Fruit fly (Drosophila melanogaster) whole organism, embryonic: ENCODE measurements around the gene CG31404.

Source experiments
- Atf6 ChIP-seq: fragments of 200-800 bp; sonication (Bioruptor generic); IDR thresholded peaks from 2 replicates; pipeline ENCODE4 v1.3.6; 2022; ENCODE audit warnings: missing biosample characterization, missing genetic modification characterization
- CG10366 ChIP-seq: fragments of 200-800 bp; sonication (Bioruptor generic); IDR thresholded peaks from 2 replicates; pipeline ENCODE4 v1.3.6; 2022; ENCODE audit warnings: missing biosample characterization, missing genetic modification characterization
- CG10543 ChIP-seq: fragments of 200-800 bp; sonication (Bioruptor generic); optimal IDR thresholded peaks from 3 replicates; lab custom pipeline; 2017; ENCODE audit warnings: missing biosample characterization, mild to moderate bottlenecking, missing genetic modification characterization, moderate library complexity
- CG11723 ChIP-seq: fragments of 200-800 bp; sonication (Bioruptor generic); optimal IDR thresholded peaks from 2 replicates; lab custom pipeline; 2017; ENCODE audit warnings: missing biosample characterization, mild to moderate bottlenecking, missing genetic modification characterization
- CG12104 ChIP-seq: fragments of 200-800 bp; sonication (Bioruptor generic); optimal IDR thresholded peaks from 3 replicates; lab custom pipeline; 2016; ENCODE audit warnings: missing biosample characterization, missing genetic modification characterization
- CG13894 ChIP-seq: fragments of 200-800 bp; sonication (Bioruptor generic); optimal IDR thresholded peaks from 3 replicates; lab custom pipeline; 2018; ENCODE audit warnings: missing biosample characterization, mild to moderate bottlenecking, missing genetic modification characterization, moderate library complexity
- CG15011 ChIP-seq: fragments of 200-800 bp; sonication (Bioruptor generic); optimal IDR thresholded peaks from 3 replicates; lab custom pipeline; 2018; ENCODE audit warnings: missing biosample characterization, mild to moderate bottlenecking, missing genetic modification characterization
- CG1529 ChIP-seq: fragments of 200-800 bp; sonication (Bioruptor generic); optimal IDR thresholded peaks from 3 replicates; lab custom pipeline; 2018; ENCODE audit warnings: missing biosample characterization, missing genetic modification characterization
- CG31441 ChIP-seq: fragments of 200-800 bp; sonication (Bioruptor generic); IDR thresholded peaks from 2 replicates; pipeline ENCODE4 v1.3.6; 2022; ENCODE audit warnings: missing biosample characterization, missing genetic modification characterization
- CG32772 ChIP-seq: fragments of 200-800 bp; sonication (Bioruptor generic); IDR thresholded peaks from 2 replicates; pipeline ENCODE4 v1.3.6; 2022; ENCODE audit warnings: missing biosample characterization, missing genetic modification characterization
- CG34224 ChIP-seq: fragments of 200-800 bp; sonication (Bioruptor generic); IDR thresholded peaks from 3 replicates; pipeline ENCODE4 v1.3.6; 2022; ENCODE audit warnings: missing biosample characterization, missing genetic modification characterization; ENCODE audit not compliant: partially characterized antibody
- CG34376 ChIP-seq: fragments of 200-800 bp; sonication (Bioruptor generic); optimal IDR thresholded peaks from 2 replicates; lab custom pipeline; 2018; ENCODE audit warnings: missing biosample characterization, mild to moderate bottlenecking, missing genetic modification characterization
- CG4404 ChIP-seq: fragments of 200-800 bp; sonication (Bioruptor generic); IDR thresholded peaks from 2 replicates; pipeline ENCODE4 v1.3.6; 2022; ENCODE audit warnings: missing biosample characterization, missing genetic modification characterization
- CG6689 ChIP-seq: fragments of 200-800 bp; sonication (Bioruptor generic); IDR thresholded peaks from 2 replicates; pipeline ENCODE4 v1.3.6; 2022; ENCODE audit warnings: missing biosample characterization, missing genetic modification characterization
- CG7271 ChIP-seq: fragments of 200-800 bp; sonication (Bioruptor generic); optimal IDR thresholded peaks from 2 replicates; lab custom pipeline; 2018; ENCODE audit warnings: missing biosample characterization, mild to moderate bottlenecking, missing genetic modification characterization, moderate library complexity
- CG7556 ChIP-seq: fragments of 200-800 bp; sonication (Bioruptor generic); optimal IDR thresholded peaks from 2 replicates; lab custom pipeline; 2017; ENCODE audit warnings: missing biosample characterization, mild to moderate bottlenecking, missing genetic modification characterization
- CG7928 ChIP-seq: fragments of 200-800 bp; sonication (Bioruptor generic); optimal IDR thresholded peaks from 2 replicates; lab custom pipeline; 2017; ENCODE audit warnings: missing biosample characterization, mild to moderate bottlenecking, missing genetic modification characterization
- CG8478 ChIP-seq: fragments of >200 bp; optimal IDR thresholded peaks from 2 replicates; lab custom pipeline; 2018
- CG9727 ChIP-seq: fragments of 200-800 bp; sonication (Bioruptor generic); optimal IDR thresholded peaks from 3 replicates; lab custom pipeline; 2017; ENCODE audit warnings: missing biosample characterization, mild to moderate bottlenecking, missing genetic modification characterization
- D19B ChIP-seq: fragments of 200-800 bp; sonication (Bioruptor generic); optimal IDR thresholded peaks from 2 replicates; lab custom pipeline; 2017; ENCODE audit warnings: missing biosample characterization, mild to moderate bottlenecking, missing genetic modification characterization
- Dll ChIP-seq: fragments of 200-800 bp; sonication (Bioruptor generic); IDR thresholded peaks from 4 replicates; pipeline ENCODE4 v1.3.6; 2022; ENCODE audit warnings: missing biosample characterization, missing genetic modification characterization; ENCODE audit not compliant: partially characterized antibody
- E2f2 ChIP-seq: fragments of 200-800 bp; sonication (Bioruptor generic); IDR thresholded peaks from 2 replicates; pipeline ENCODE4 v1.3.6; 2022; ENCODE audit warnings: missing biosample characterization, missing genetic modification characterization
- ERR ChIP-seq: fragments of 200-800 bp; sonication (Bioruptor generic); optimal IDR thresholded peaks from 2 replicates; lab custom pipeline; 2016; ENCODE audit warnings: missing biosample characterization, missing genetic modification characterization
- Ets97D ChIP-seq: fragments of 200-800 bp; sonication (Bioruptor generic); optimal IDR thresholded peaks from 3 replicates; lab custom pipeline; 2016; ENCODE audit warnings: missing biosample characterization, missing genetic modification characterization
- HLH54F ChIP-seq: fragments of 200-800 bp; sonication (Bioruptor generic); optimal IDR thresholded peaks from 3 replicates; lab custom pipeline; 2016; ENCODE audit warnings: missing biosample characterization, missing genetic modification characterization
- Hand ChIP-seq: fragments of 200-800 bp; sonication (Bioruptor generic); optimal IDR thresholded peaks from 2 replicates; lab custom pipeline; 2017; ENCODE audit warnings: mild to moderate bottlenecking, missing biosample characterization, missing genetic modification reagents, missing genetic modification characterization
- HmgZ ChIP-seq: fragments of 200-800 bp; sonication (Bioruptor generic); optimal IDR thresholded peaks from 2 replicates; lab custom pipeline; 2018; ENCODE audit warnings: missing biosample characterization, mild to moderate bottlenecking, missing genetic modification characterization
- Jarid2 ChIP-seq: fragments of 200-800 bp; sonication (Bioruptor generic); optimal IDR thresholded peaks from 3 replicates; lab custom pipeline; 2017; ENCODE audit warnings: mild to moderate bottlenecking, missing biosample characterization, missing genetic modification reagents, missing genetic modification characterization
- Meics ChIP-seq: fragments of 200-800 bp; sonication (Bioruptor generic); optimal IDR thresholded peaks from 2 replicates; lab custom pipeline; 2017; ENCODE audit warnings: missing biosample characterization, mild to moderate bottlenecking, missing genetic modification characterization
- NfI ChIP-seq: fragments of 200-800 bp; sonication (Bioruptor generic); optimal IDR thresholded peaks from 3 replicates; lab custom pipeline; 2018; ENCODE audit warnings: missing biosample characterization, mild to moderate bottlenecking, missing genetic modification characterization, moderate library complexity
- Poxn ChIP-seq: fragments of 200-800 bp; sonication (Bioruptor generic); IDR thresholded peaks from 2 replicates; pipeline ENCODE4 v1.3.6; 2022; ENCODE audit warnings: missing biosample characterization, missing genetic modification characterization
- Six4 ChIP-seq: fragments of 200-800 bp; sonication (Bioruptor generic); optimal IDR thresholded peaks from 2 replicates; lab custom pipeline; 2016; ENCODE audit warnings: missing biosample characterization, missing genetic modification characterization
- abd-A ChIP-seq: fragments of 200-800 bp; sonication (Bioruptor generic); optimal IDR thresholded peaks from 3 replicates; lab custom pipeline; 2019; ENCODE audit warnings: missing biosample characterization, mild to moderate bottlenecking, missing genetic modification characterization, moderate library complexity
- ac ChIP-seq: fragments of 200-800 bp; sonication (Bioruptor generic); optimal IDR thresholded peaks from 3 replicates; lab custom pipeline; 2017; ENCODE audit warnings: missing biosample characterization, mild to moderate bottlenecking, missing genetic modification characterization
- bcd ChIP-seq: fragments of 200-800 bp; sonication (Bioruptor generic); optimal IDR thresholded peaks from 2 replicates; lab custom pipeline; 2017; ENCODE audit warnings: missing biosample characterization, mild to moderate bottlenecking, missing genetic modification characterization
- bigmax ChIP-seq: fragments of 200-800 bp; sonication (Bioruptor generic); optimal IDR thresholded peaks from 2 replicates; lab custom pipeline; 2018; ENCODE audit warnings: missing biosample characterization, mild to moderate bottlenecking, missing genetic modification characterization
- crc ChIP-seq: fragments of 200-800 bp; sonication (Bioruptor generic); optimal IDR thresholded peaks from 2 replicates; lab custom pipeline; 2016; ENCODE audit warnings: missing biosample characterization, missing genetic modification characterization
- exex ChIP-seq: fragments of 200-800 bp; sonication (Bioruptor generic); optimal IDR thresholded peaks from 4 replicates; lab custom pipeline; 2018; ENCODE audit warnings: missing biosample characterization, mild to moderate bottlenecking, missing genetic modification characterization, moderate library complexity
- fd96Cb ChIP-seq: fragments of 200-800 bp; sonication (Bioruptor generic); optimal IDR thresholded peaks from 2 replicates; lab custom pipeline; 2018; ENCODE audit warnings: missing biosample characterization, mild to moderate bottlenecking, missing genetic modification characterization, moderate library complexity
- gce ChIP-seq: fragments of 200-800 bp; sonication (Bioruptor generic); IDR thresholded peaks from 3 replicates; pipeline ENCODE4 v1.3.6; 2022; ENCODE audit warnings: missing biosample characterization, missing genetic modification characterization
- grau ChIP-seq: fragments of 200-800 bp; optimal IDR thresholded peaks from 3 replicates; lab custom pipeline; 2019; ENCODE audit warnings: missing biosample characterization, mild to moderate bottlenecking, missing genetic modification characterization, moderate library complexity
- ind ChIP-seq: fragments of 200-800 bp; sonication (Bioruptor generic); optimal IDR thresholded peaks from 3 replicates; lab custom pipeline; 2016; ENCODE audit warnings: missing biosample characterization, missing genetic modification characterization
- lov ChIP-seq, 2 experiments: fragments of 200-800 bp in 1 of 2; fragments of >200 bp in 1 of 2; sonication (Bioruptor generic) in 1 of 2; IDR thresholded peaks in 1 of 2; optimal IDR thresholded peaks in 1 of 2; 2 replicates in 1 of 2; 3 replicates in 1 of 2; pipeline versions ENCODE4 v1.3.6 to Lab custom; 2017 to 2022; ENCODE audit warnings: missing biosample characterization in 1 of 2, missing genetic modification characterization in 1 of 2
- mirr ChIP-seq: fragments of 200-800 bp; sonication (Bioruptor generic); optimal IDR thresholded peaks from 3 replicates; lab custom pipeline; 2018; ENCODE audit warnings: missing biosample characterization, mild to moderate bottlenecking, missing genetic modification characterization
- nau ChIP-seq: fragments of 200-800 bp; sonication (Bioruptor generic); optimal IDR thresholded peaks from 3 replicates; lab custom pipeline; 2017; ENCODE audit warnings: missing biosample characterization, mild to moderate bottlenecking, missing genetic modification characterization, missing genetic modification reagents
- prd ChIP-seq, 3 experiments: fragments of >200 bp in 2 of 3; fragments of 200-800 bp in 1 of 3; sonication (Bioruptor generic) in 1 of 3; optimal IDR thresholded peaks in 2 of 3; IDR thresholded peaks in 1 of 3; 2 replicates in 2 of 3; 3 replicates in 1 of 3; pipeline versions ENCODE4 v1.3.6 to Lab custom; 2017 to 2022; ENCODE audit warnings: missing biosample characterization in 1 of 3, missing genetic modification characterization in 1 of 3
- psq ChIP-seq: fragments of 200-800 bp; sonication (Bioruptor generic); optimal IDR thresholded peaks from 2 replicates; lab custom pipeline; 2017; ENCODE audit warnings: missing biosample characterization, missing genetic modification characterization
- tap ChIP-seq: fragments of 200-800 bp; optimal IDR thresholded peaks from 3 replicates; lab custom pipeline; 2019; ENCODE audit warnings: missing biosample characterization, mild to moderate bottlenecking, missing genetic modification characterization, moderate library complexity
- vnd ChIP-seq: fragments of 200-800 bp; sonication (Bioruptor generic); IDR thresholded peaks from 3 replicates; pipeline ENCODE4 v1.3.6; 2022; ENCODE audit warnings: missing biosample characterization, missing genetic modification characterization; ENCODE audit not compliant: partially characterized antibody

CG31404 gene

dm6 chr3R:19343534-19344325 lies 32.1 kb downstream of the CG31404 start (continued):
- TF ChIP-seq CG31441 (GFP tag; lab: Robert Waterston, UW) (0 out of 2 replicates have a peak, but pooled peaks have one; percentile 14), psq (GFP tag; lab: Kevin White, UChicago) (no peak), Meics (GFP tag; lab: Kevin White, UChicago) (no peak), CG7928 (GFP tag; lab: Kevin White, UChicago) (no peak), Atf6 (GFP tag; lab: Robert Waterston, UW) (no peak), CG10543 (GFP tag; lab: Kevin White, UChicago) (no peak), lov (optimal IDR thresholded peaks at IDR 0.05; lab: Kevin White, UChicago) (no peak), lov (GFP tag; IDR thresholded peaks at IDR 0.05; lab: Robert Waterston, UW) (no peak), D19B (GFP tag; lab: Kevin White, UChicago) (no peak), tap (no peak), Six4 (GFP tag; lab: Kevin White, UChicago) (no peak), bcd (GFP tag; lab: Kevin White, UChicago) (no peak), ERR (GFP tag; lab: Kevin White, UChicago) (no peak), CG9727 (GFP tag; lab: Kevin White, UChicago) (peak; percentile 48), CG1529 (GFP tag; lab: Kevin White, UChicago) (no peak), mirr (no peak), crc (GFP tag; lab: Kevin White, UChicago) (no peak), ac (no peak), Jarid2 (no peak), HLH54F (GFP tag; lab: Kevin White, UChicago) (no peak), CG15011 (GFP tag; lab: Kevin White, UChicago) (no peak), CG8478 (no peak), CG7271 (tag; lab: Kevin White, UChicago) (no peak), CG11723 (no peak), CG34376 (GFP tag; lab: Kevin White, UChicago) (no peak), bigmax (no peak), grau (tag; lab: Kevin White, UChicago) (peak; percentile 6), Ets97D (GFP tag; lab: Kevin White, UChicago) (no peak), exex (tag; lab: Kevin White, UChicago) (no peak), abd-A (tag; lab: Kevin White, UChicago) (no peak), NfI (GFP tag; lab: Kevin White, UChicago) (no peak), fd96Cb (tag; lab: Kevin White, UChicago) (no peak), gce (GFP tag; lab: Robert Waterston, UW) (no peak), vnd (no peak), CG13894 (tag; lab: Kevin White, UChicago) (no peak), CG10366 (no peak), ind (GFP tag; lab: Kevin White, UChicago) (no peak), Dll (GFP tag; lab: Robert Waterston, UW) (no peak), CG34224 (GFP tag; lab: Robert Waterston, UW) (no peak), CG7556 (GFP tag; lab: Kevin White, UChicago) (no peak), CG32772 (no peak), prd (optimal IDR thresholded peaks at IDR 0.05; lab: Kevin White, UChicago) (no peak), prd (GFP tag; IDR thresholded peaks at IDR 0.05; lab: Robert Waterston, UW) (peak; percentile 49; the same call in 2 of the 3 replicates), HmgZ (no peak), CG6689 (GFP tag; lab: Robert Waterston, UW) (no peak), CG12104 (GFP tag; lab: Kevin White, UChicago) (no peak), nau (GFP tag; lab: Kevin White, UChicago) (no peak), CG4404 (GFP tag; lab: Robert Waterston, UW) (peak; percentile 93), E2f2 (GFP tag; lab: Robert Waterston, UW) (no peak), Hand (GFP tag; lab: Kevin White, UChicago) (no peak), Poxn (GFP tag; lab: Robert Waterston, UW) (no peak)
